Fruit fly (Drosophila melanogaster): ENCODE results near the gene Cpr67B.

The Cpr67B gene

dm6 chr3L:9373374-9374004 is 31.1 kb upstream of the Cpr67B start (continued):
- TF ChIP-seq CG15601 (tag; optimal IDR thresholded peaks at IDR 0.05) (peak; percentile 64), pho (GFP tag; optimal IDR thresholded peaks at IDR 0.05) (no peak), ems (GFP tag; optimal IDR thresholded peaks at IDR 0.05) (no peak), salm (tag; optimal IDR thresholded peaks at IDR 0.05) (peak; percentile 31), CG9215 (GFP tag; IDR thresholded peaks at IDR 0.05) (peak; percentile 38), Eip74EF (GFP tag; optimal IDR thresholded peaks at IDR 0.05) (peak in 1 of 2 experiments; percentile 53), CG8388 (GFP tag; optimal IDR thresholded peaks at IDR 0.05) (peak; percentile 67), esg (GFP tag; conservative IDR thresholded peaks at IDR 0.05) (peak; percentile 48), CG4854 (GFP tag; optimal IDR thresholded peaks at IDR 0.05) (no peak), Doc3 (GFP tag; IDR thresholded peaks at IDR 0.05; ENCODE audit: partially characterized antibody) (peak; percentile 45; the same call in 2 of the 3 replicates), CG1832 (GFP tag; optimal IDR thresholded peaks at IDR 0.05) (no peak), ranshi (GFP tag; IDR thresholded peaks at IDR 0.05) (peak; percentile 66), CrebB (tag; optimal IDR thresholded peaks at IDR 0.05) (no peak), sim (GFP tag; IDR thresholded peaks at IDR 0.05) (peak; percentile 30; the same call in 1 of the 2 replicates), pita (GFP tag; optimal IDR thresholded peaks at IDR 0.05) (no peak), da (GFP tag; optimal IDR thresholded peaks at IDR 0.05) (no peak), cas (GFP tag; IDR thresholded peaks at IDR 0.05) (no peak; the same call in 1 of the 2 replicates), dpn (GFP tag; optimal IDR thresholded peaks at IDR 0.05) (peak in 1 of 2 experiments; percentile 43), lab (GFP tag; optimal IDR thresholded peaks at IDR 0.05) (peak; percentile 88), CG17802 (tag; optimal IDR thresholded peaks at IDR 0.05) (no peak), Sry-β (GFP tag; optimal IDR thresholded peaks at IDR 0.05) (no peak), CG18764 (GFP tag; optimal IDR thresholded peaks at IDR 0.05) (peak; percentile 36), CG9609 (GFP tag; optimal IDR thresholded peaks at IDR 0.05) (no peak), shn (GFP tag; optimal IDR thresholded peaks at IDR 0.05) (no peak), dmrt11E (tag; optimal IDR thresholded peaks at IDR 0.05) (peak; percentile 33), CG10979 (tag; optimal IDR thresholded peaks at IDR 0.05) (peak; percentile 73), CG4360 (GFP tag; IDR thresholded peaks at IDR 0.05) (0 out of 2 replicates have a peak, but pooled peaks have one; percentile 38), Myb (GFP tag; optimal IDR thresholded peaks at IDR 0.05) (no peak), sens-2 (GFP tag; IDR thresholded peaks at IDR 0.05) (peak; percentile 73), Ada2b (GFP tag; IDR thresholded peaks at IDR 0.05) (peak; percentile 81), Blimp-1 (GFP tag; optimal IDR thresholded peaks at IDR 0.05) (peak; percentile 78), Chrac-16 (GFP tag; optimal IDR thresholded peaks at IDR 0.05) (peak; percentile 17), lbe (GFP tag; optimal IDR thresholded peaks at IDR 0.05) (peak; percentile 74), CG12155 (GFP tag; optimal IDR thresholded peaks at IDR 0.05) (peak; percentile 49), CG6765 (GFP tag; optimal IDR thresholded peaks at IDR 0.05) (peak; percentile 54), az2 (GFP tag; optimal IDR thresholded peaks at IDR 0.05) (peak; percentile 66), CG34422 (GFP tag; IDR thresholded peaks at IDR 0.05) (peak; percentile 67; the same call in 1 of the 3 replicates), org-1 (GFP tag; optimal IDR thresholded peaks at IDR 0.05) (peak; percentile 55), CG30020 (tag; optimal IDR thresholded peaks at IDR 0.05) (no peak), sqz (GFP tag; optimal IDR thresholded peaks at IDR 0.05) (no peak), CG7928 (GFP tag; optimal IDR thresholded peaks at IDR 0.05) (peak; percentile 33), NC2α (GFP tag; optimal IDR thresholded peaks at IDR 0.05) (no peak), Gsc (GFP tag; IDR thresholded peaks at IDR 0.05) (no peak), Xrp1 (GFP tag; IDR thresholded peaks at IDR 0.05) (peak; percentile 75), CG13296 (GFP tag; optimal IDR thresholded peaks at IDR 0.05) (peak; percentile 79), B-H2 (GFP tag; optimal IDR thresholded peaks at IDR 0.05) (peak; percentile 69), ftz-f1 (GFP tag; optimal IDR thresholded peaks at IDR 0.05) (no peak), nerfin-1 (tag; optimal IDR thresholded peaks at IDR 0.05) (peak; percentile 98), vvl (GFP tag; IDR thresholded peaks at IDR 0.05) (peak; percentile 94), CG16815 (GFP tag; optimal IDR thresholded peaks at IDR 0.05) (no peak)
